Fruit fly (Drosophila melanogaster) whole organism, prepupa: Measurements from ENCODE around the gene Rdh.

Experiments
- Blimp-1 ChIP-seq: fragments of 200-800 bp; sonication (Bioruptor generic); optimal IDR thresholded peaks from 3 replicates; lab custom pipeline; 2017; ENCODE audit warnings: missing biosample characterization, missing genetic modification characterization, mild to moderate bottlenecking, moderate library complexity, missing genetic modification reagents
- CG10631 ChIP-seq: fragments of 200-800 bp; sonication (Bioruptor generic); optimal IDR thresholded peaks from 2 replicates; lab custom pipeline; 2016; ENCODE audit warnings: missing biosample characterization, missing genetic modification characterization
- CG10669 ChIP-seq: fragments of 200-800 bp; sonication (Bioruptor generic); optimal IDR thresholded peaks from 3 replicates; lab custom pipeline; 2018; ENCODE audit warnings: missing biosample characterization, mild to moderate bottlenecking, missing genetic modification characterization, moderate library complexity
- CG11762 ChIP-seq: fragments of 200-800 bp; sonication (Bioruptor generic); optimal IDR thresholded peaks from 3 replicates; lab custom pipeline; 2016; ENCODE audit warnings: missing biosample characterization, missing genetic modification characterization; ENCODE audit not compliant: insufficient read depth
- CG15336 ChIP-seq: fragments of 200-800 bp; sonication (Bioruptor generic); IDR thresholded peaks from 2 replicates; pipeline ENCODE4 v1.3.6; 2022; ENCODE audit warnings: missing biosample characterization, missing genetic modification characterization
- CG1621 ChIP-seq: fragments of 200-800 bp; sonication (Bioruptor generic); optimal IDR thresholded peaks from 3 replicates; lab custom pipeline; 2018; ENCODE audit warnings: missing biosample characterization, mild to moderate bottlenecking, missing genetic modification characterization
- CG16779 ChIP-seq: fragments of 200-800 bp; sonication (Bioruptor generic); optimal IDR thresholded peaks from 3 replicates; lab custom pipeline; 2017; ENCODE audit warnings: missing biosample characterization, mild to moderate bottlenecking, missing genetic modification characterization
- CG3032 ChIP-seq: fragments of 200-800 bp; optimal IDR thresholded peaks from 2 replicates; lab custom pipeline; 2019; ENCODE audit warnings: missing biosample characterization, mild to moderate bottlenecking, missing genetic modification characterization, moderate library complexity
- CG31627 ChIP-seq: fragments of 200-800 bp; sonication (Bioruptor generic); optimal IDR thresholded peaks from 3 replicates; lab custom pipeline; 2016; ENCODE audit warnings: missing biosample characterization, missing genetic modification characterization
- CG32006 ChIP-seq: fragments of 200-800 bp; sonication (Bioruptor generic); optimal IDR thresholded peaks from 3 replicates; lab custom pipeline; 2017; ENCODE audit warnings: missing biosample characterization, mild to moderate bottlenecking, missing genetic modification characterization
- CG34406 ChIP-seq: fragments of 200-800 bp; sonication (Bioruptor generic); optimal IDR thresholded peaks from 3 replicates; lab custom pipeline; 2016; ENCODE audit warnings: missing biosample characterization, missing genetic modification characterization
- CG3919 ChIP-seq: fragments of 200-800 bp; sonication (Bioruptor generic); optimal IDR thresholded peaks from 3 replicates; lab custom pipeline; 2016; ENCODE audit warnings: missing biosample characterization, missing genetic modification characterization
- CG4318 ChIP-seq: fragments of 200-800 bp; sonication (Bioruptor generic); optimal IDR thresholded peaks from 3 replicates; lab custom pipeline; 2017; ENCODE audit warnings: missing biosample characterization, mild to moderate bottlenecking, missing genetic modification characterization
- CG6163 ChIP-seq: fragments of 200-800 bp; sonication (Bioruptor generic); IDR thresholded peaks from 3 replicates; pipeline ENCODE4 v1.3.6; 2022; ENCODE audit warnings: missing biosample characterization, missing genetic modification characterization
- CG6276 ChIP-seq: fragments of 200-800 bp; sonication (Bioruptor generic); optimal IDR thresholded peaks from 2 replicates; lab custom pipeline; 2017; ENCODE audit warnings: missing biosample characterization, mild to moderate bottlenecking, missing genetic modification characterization
- CG6792 ChIP-seq: fragments of 200-800 bp; sonication (Bioruptor generic); optimal IDR thresholded peaks from 3 replicates; lab custom pipeline; 2016; ENCODE audit warnings: missing biosample characterization, missing genetic modification characterization
- CG6808 ChIP-seq: fragments of 200-800 bp; sonication (Bioruptor generic); optimal IDR thresholded peaks from 3 replicates; lab custom pipeline; 2017; ENCODE audit warnings: missing biosample characterization, missing genetic modification characterization, mild to moderate bottlenecking, moderate library complexity, missing genetic modification reagents
- CG6854 ChIP-seq: fragments of 200-800 bp; sonication (Bioruptor generic); optimal IDR thresholded peaks from 2 replicates; lab custom pipeline; 2017; ENCODE audit warnings: missing biosample characterization, mild to moderate bottlenecking, missing genetic modification characterization
- CG7368 ChIP-seq: fragments of 200-800 bp; sonication (Bioruptor generic); optimal IDR thresholded peaks from 3 replicates; lab custom pipeline; 2016; ENCODE audit warnings: missing biosample characterization, missing genetic modification characterization
- CG8119 ChIP-seq: fragments of 200-800 bp; sonication (Bioruptor generic); IDR thresholded peaks from 3 replicates; pipeline ENCODE4 v1.3.6; 2022; ENCODE audit warnings: missing biosample characterization, missing genetic modification characterization
- CG8319 ChIP-seq: fragments of 200-800 bp; sonication (Bioruptor generic); optimal IDR thresholded peaks from 3 replicates; lab custom pipeline; 2016; ENCODE audit warnings: missing biosample characterization, missing genetic modification characterization
- CG8632 ChIP-seq: fragments of 200-800 bp; sonication (Bioruptor generic); optimal IDR thresholded peaks from 3 replicates; lab custom pipeline; 2016; ENCODE audit warnings: missing biosample characterization, missing genetic modification characterization
- CG9139 ChIP-seq: fragments of 200-800 bp; sonication (Bioruptor generic); optimal IDR thresholded peaks from 3 replicates; lab custom pipeline; 2017; ENCODE audit warnings: missing biosample characterization, mild to moderate bottlenecking, missing genetic modification characterization
- Eip75B ChIP-seq: fragments of 200-800 bp; sonication (Bioruptor generic); optimal IDR thresholded peaks from 3 replicates; lab custom pipeline; 2016; ENCODE audit warnings: missing biosample characterization, missing genetic modification characterization
- Eip93F ChIP-seq: fragments of 200-800 bp; sonication (Bioruptor generic); optimal IDR thresholded peaks from 2 replicates; lab custom pipeline; 2016; ENCODE audit warnings: missing biosample characterization, mild to moderate bottlenecking, missing genetic modification characterization
- Ets21C ChIP-seq: fragments of 200-800 bp; sonication (Bioruptor generic); optimal IDR thresholded peaks from 3 replicates; lab custom pipeline; 2016; ENCODE audit warnings: missing biosample characterization, missing genetic modification characterization
- Hr38 ChIP-seq: sonication (Bioruptor generic); optimal IDR thresholded peaks from 2 replicates; lab custom pipeline; 2016; ENCODE audit warnings: missing biosample characterization, missing genetic modification characterization
- Hr39 ChIP-seq: fragments of 200-800 bp; sonication (Bioruptor generic); optimal IDR thresholded peaks from 2 replicates; lab custom pipeline; 2016; ENCODE audit warnings: missing biosample characterization, missing genetic modification characterization
- Lpt ChIP-seq: fragments of 200-800 bp; sonication (Bioruptor generic); optimal IDR thresholded peaks from 3 replicates; lab custom pipeline; 2016; ENCODE audit warnings: missing biosample characterization, missing genetic modification characterization
- Met ChIP-seq: fragments of 200-800 bp; sonication (Bioruptor generic); optimal IDR thresholded peaks from 3 replicates; lab custom pipeline; 2016; ENCODE audit warnings: missing biosample characterization, missing genetic modification characterization
- OdsH ChIP-seq: fragments of 200-800 bp; sonication (Bioruptor generic); optimal IDR thresholded peaks from 3 replicates; lab custom pipeline; 2016; ENCODE audit warnings: missing biosample characterization, missing genetic modification characterization
- Smox ChIP-seq: fragments of 200-800 bp; sonication (Bioruptor generic); optimal IDR thresholded peaks from 3 replicates; lab custom pipeline; 2016; ENCODE audit warnings: missing biosample characterization, missing genetic modification characterization
- Sox102F ChIP-seq: fragments of 200-800 bp; sonication (Bioruptor generic); optimal IDR thresholded peaks from 2 replicates; lab custom pipeline; 2016; ENCODE audit warnings: missing biosample characterization, mild to moderate bottlenecking, missing genetic modification characterization
- Sox14 ChIP-seq: fragments of 200-800 bp; sonication (Bioruptor generic); optimal IDR thresholded peaks from 3 replicates; lab custom pipeline; 2016; ENCODE audit warnings: missing biosample characterization, missing genetic modification characterization
- Sox15 ChIP-seq: fragments of 200-800 bp; sonication (Bioruptor generic); optimal IDR thresholded peaks from 3 replicates; lab custom pipeline; 2016; ENCODE audit warnings: missing biosample characterization, missing genetic modification characterization
- achi ChIP-seq: fragments of 200-800 bp; sonication (Bioruptor generic); optimal IDR thresholded peaks from 3 replicates; lab custom pipeline; 2016; ENCODE audit warnings: missing biosample characterization, missing genetic modification characterization
- acj6 ChIP-seq: fragments of 200-800 bp; sonication (Bioruptor generic); optimal IDR thresholded peaks from 3 replicates; lab custom pipeline; 2016; ENCODE audit warnings: missing biosample characterization, missing genetic modification characterization
- cyc ChIP-seq: fragments of 200-800 bp; sonication (Bioruptor generic); optimal IDR thresholded peaks from 3 replicates; lab custom pipeline; 2016; ENCODE audit warnings: missing biosample characterization, missing genetic modification characterization
- dac ChIP-seq: fragments of 200-800 bp; sonication (Bioruptor generic); optimal IDR thresholded peaks from 2 replicates; lab custom pipeline; 2017; ENCODE audit warnings: missing biosample characterization, mild to moderate bottlenecking, missing genetic modification characterization
- dsx ChIP-seq: fragments of 200-800 bp; optimal IDR thresholded peaks from 3 replicates; lab custom pipeline; 2019; ENCODE audit warnings: missing biosample characterization, mild to moderate bottlenecking, missing genetic modification characterization, moderate library complexity; ENCODE audit not compliant: poor library complexity, severe bottlenecking
- eg ChIP-seq: fragments of 200-800 bp; sonication (Bioruptor generic); IDR thresholded peaks from 3 replicates; pipeline ENCODE4 v1.3.6; 2022; ENCODE audit warnings: missing biosample characterization, missing genetic modification characterization
- esn ChIP-seq: fragments of 200-800 bp; sonication (Bioruptor generic); optimal IDR thresholded peaks from 2 replicates; lab custom pipeline; 2016; ENCODE audit warnings: missing biosample characterization, mild to moderate bottlenecking, missing genetic modification characterization, moderate library complexity
- fd59A ChIP-seq: fragments of 200-800 bp; sonication (Bioruptor generic); optimal IDR thresholded peaks from 2 replicates; lab custom pipeline; 2017; ENCODE audit warnings: missing biosample characterization, mild to moderate bottlenecking, missing genetic modification characterization, missing genetic modification reagents
- fd85E ChIP-seq: fragments of 200-800 bp; sonication (Bioruptor generic); optimal IDR thresholded peaks from 3 replicates; lab custom pipeline; 2016; ENCODE audit warnings: missing biosample characterization, missing genetic modification characterization
- fkh ChIP-seq: fragments of 200-800 bp; sonication (Bioruptor generic); optimal IDR thresholded peaks from 3 replicates; lab custom pipeline; 2017; ENCODE audit warnings: missing biosample characterization, mild to moderate bottlenecking, missing genetic modification characterization, moderate library complexity
- net ChIP-seq: fragments of 200-800 bp; sonication (Bioruptor generic); optimal IDR thresholded peaks from 3 replicates; lab custom pipeline; 2016; ENCODE audit warnings: missing biosample characterization, missing genetic modification characterization
- salr ChIP-seq, 2 experiments: fragments of 200-800 bp; sonication (Bioruptor generic); optimal IDR thresholded peaks; 3 replicates each; lab custom pipeline; 2016 to 2018; ENCODE audit warnings: missing biosample characterization in 2 of 2, missing genetic modification characterization in 2 of 2, mild to moderate bottlenecking in 1 of 2
- svp ChIP-seq: fragments of 200-800 bp; sonication (Bioruptor generic); peaks from one replicate; lab custom pipeline; 2016; ENCODE audit warnings: missing biosample characterization, missing genetic modification characterization
- topi ChIP-seq: fragments of 200-800 bp; sonication (Bioruptor generic); optimal IDR thresholded peaks from 3 replicates; lab custom pipeline; 2016; ENCODE audit warnings: missing biosample characterization, missing genetic modification characterization
- vri ChIP-seq: fragments of 200-800 bp; sonication (Bioruptor generic); optimal IDR thresholded peaks from 3 replicates; lab custom pipeline; 2016; ENCODE audit warnings: missing biosample characterization, mild to moderate bottlenecking, missing genetic modification characterization

The Rdh gene

dm6 chr3L:3802677-3803076, 22.6 kb upstream of the Rdh start (continued):
- TF ChIP-seq CG32006 (GFP tag; lab: Kevin White, UChicago) (peak; percentile 78), Lpt (peak; percentile 49), Sox14 (peak; percentile 78), CG15336 (peak; percentile 77), dsx (GFP tag; lab: Kevin White, UChicago) (peak; percentile 69), CG31627 (peak; percentile 87), Met (peak; percentile 87)

DNA sequence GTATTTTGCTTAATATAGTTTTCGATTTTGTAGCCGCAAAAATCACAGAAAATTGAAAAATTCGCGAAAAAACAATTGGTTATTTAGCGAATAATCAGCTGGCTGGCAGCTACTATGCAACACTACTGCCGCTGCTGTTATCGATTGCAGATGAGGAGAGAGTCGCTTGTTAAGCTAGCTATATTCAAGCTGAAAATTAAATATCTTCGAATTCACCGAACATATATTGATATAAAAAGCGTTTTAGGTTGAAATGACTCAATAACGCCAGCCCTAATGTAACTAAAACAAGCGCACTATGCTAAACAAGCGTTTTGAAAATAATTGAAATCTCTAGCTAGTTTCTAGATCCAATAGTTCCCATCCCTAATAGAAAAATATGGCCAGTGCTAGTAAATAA, 18.9 kb upstream of the Rdh start, which contains the start of the genes CG32264, ntc and IntS10:
Gene CG32264 (minus strand): TSS at position 130 of the 400 bp plus-strand sequence.
Gene ntc (minus strand): TSS at position 130 of the 400 bp plus-strand sequence.
Gene IntS10 (plus strand): TSS at position 381 of the 400 bp plus-strand sequence.
- TF ChIP-seq Eip93F (GFP tag; lab: Kevin White, UChicago) (no peak), CG6808 (GFP tag; lab: Kevin White, UChicago) (no peak), CG10669 (no peak), Hr38 (GFP tag; lab: Kevin White, UChicago) (no peak), dsx (GFP tag; lab: Kevin White, UChicago) (no peak), CG3032 (tag; lab: Kevin White, UChicago) (peak; percentile 52), CG7368 (GFP tag; lab: Kevin White, UChicago) (peak; percentile 16), Ets21C (GFP tag; lab: Kevin White, UChicago) (no peak), CG6854 (GFP tag; lab: Kevin White, UChicago) (no peak), CG31627 (peak; percentile 72), Hr39 (peak; percentile 72), cyc (peak; percentile 46), Sox102F (GFP tag; lab: Kevin White, UChicago) (no peak), achi (no peak), acj6 (peak; percentile 69), svp (GFP tag; lab: Kevin White, UChicago) (no peak), dac (GFP tag; lab: Kevin White, UChicago) (peak; percentile 9), topi (GFP tag; lab: Kevin White, UChicago) (peak; percentile 60), CG32006 (GFP tag; lab: Kevin White, UChicago) (no peak), CG6276 (no peak), CG15336 (no peak), CG9139 (no peak), CG4318 (GFP tag; lab: Kevin White, UChicago) (no peak), CG1621 (tag; lab: Kevin White, UChicago) (no peak), esn (GFP tag; lab: Kevin White, UChicago) (peak; percentile 72), Eip75B (GFP tag; lab: Kevin White, UChicago) (no peak), CG8119 (GFP tag; lab: Robert Waterston, UW) (no peak), Blimp-1 (no peak), CG3919 (GFP tag; lab: Kevin White, UChicago) (no peak), eg (GFP tag; lab: Robert Waterston, UW) (no peak), CG6163 (GFP tag; lab: Robert Waterston, UW) (no peak), salr (GFP tag; optimal IDR thresholded peaks at IDR 0.05; lab: Kevin White, UChicago) (no peak), fkh (GFP tag; lab: Kevin White, UChicago) (peak; percentile 89), net (no peak), fd85E (no peak), Lpt (peak; percentile 30), CG10631 (GFP tag; lab: Kevin White, UChicago) (peak; percentile 73), vri (GFP tag; lab: Kevin White, UChicago) (no peak), CG11762 (GFP tag; lab: Kevin White, UChicago) (no peak), CG8632 (GFP tag; lab: Kevin White, UChicago) (no peak), fd59A (GFP tag; lab: Kevin White, UChicago) (no peak), CG8319 (GFP tag; lab: Kevin White, UChicago) (peak; percentile 49), CG16779 (tag; lab: Kevin White, UChicago) (no peak), CG6792 (GFP tag; lab: Kevin White, UChicago) (peak; percentile 43), Smox (GFP tag; lab: Kevin White, UChicago) (no peak), CG34406 (GFP tag; lab: Kevin White, UChicago) (peak; percentile 41), OdsH (GFP tag; lab: Kevin White, UChicago) (no peak), Sox15 (GFP tag; lab: Kevin White, UChicago) (peak; percentile 35)
